Fruit fly (Drosophila melanogaster): ENCODE results near the gene CG33169.

Gene CG33169

dm6 chr3L:22835144-22835964 lies 28.3 kb upstream of the CG33169 start, which contains the start of gene jim (continued):
- TF ChIP-seq seq (GFP tag; IDR thresholded peaks at IDR 0.05) (peak; percentile 44; the same call in 1 of the 2 replicates), kni (GFP tag; optimal IDR thresholded peaks at IDR 0.05) (no peak), HHEX (GFP tag; optimal IDR thresholded peaks at IDR 0.05) (peak; percentile 1), CG2199 (GFP tag; IDR thresholded peaks at IDR 0.05) (no peak), CG6654 (GFP tag; optimal IDR thresholded peaks at IDR 0.05) (no peak), klu (GFP tag; IDR thresholded peaks at IDR 0.05) (no peak), CG7271 (tag; optimal IDR thresholded peaks at IDR 0.05) (no peak), CG9727 (GFP tag; optimal IDR thresholded peaks at IDR 0.05) (no peak), prd (optimal IDR thresholded peaks at IDR 0.05) (no peak), prd (GFP tag; IDR thresholded peaks at IDR 0.05) (no peak), TFAM (GFP tag; optimal IDR thresholded peaks at IDR 0.05) (no peak), hb (GFP tag; IDR thresholded peaks at IDR 0.05; ENCODE audit: partially characterized antibody) (no peak), D19A (tag; optimal IDR thresholded peaks at IDR 0.05) (no peak), lab (GFP tag; optimal IDR thresholded peaks at IDR 0.05) (peak; percentile 58), CG9932 (GFP tag; IDR thresholded peaks at IDR 0.05) (peak; percentile 5; the same call in 1 of the 2 replicates), Side (GFP tag; optimal IDR thresholded peaks at IDR 0.05) (no peak), CG6854 (GFP tag; optimal IDR thresholded peaks at IDR 0.05) (peak; percentile 57), Dll (GFP tag; IDR thresholded peaks at IDR 0.05; ENCODE audit: partially characterized antibody) (peak; percentile 53; the same call in 2 of the 4 replicates), CG4854 (GFP tag; optimal IDR thresholded peaks at IDR 0.05) (no peak), caup (GFP tag; optimal IDR thresholded peaks at IDR 0.05; ENCODE audit: severe bottlenecking) (peak; percentile 44), CG3838 (GFP tag; optimal IDR thresholded peaks at IDR 0.05) (no peak), kah (GFP tag; optimal IDR thresholded peaks at IDR 0.05) (no peak), CG6254 (GFP tag; optimal IDR thresholded peaks at IDR 0.05) (peak; percentile 19), Sry-δ (GFP tag; optimal IDR thresholded peaks at IDR 0.05) (no peak), ems (GFP tag; optimal IDR thresholded peaks at IDR 0.05) (no peak), CG6791 (GFP tag; IDR thresholded peaks at IDR 0.05; ENCODE audit: partially characterized antibody) (no peak), CG4820 (GFP tag; optimal IDR thresholded peaks at IDR 0.05) (no peak), ranshi (GFP tag; IDR thresholded peaks at IDR 0.05) (no peak; the same call in 1 of the 2 replicates), CG31441 (GFP tag; IDR thresholded peaks at IDR 0.05) (no peak), CG12299 (tag; optimal IDR thresholded peaks at IDR 0.05) (peak; percentile 12), unpg (GFP tag; optimal IDR thresholded peaks at IDR 0.05) (no peak), ERR (GFP tag; optimal IDR thresholded peaks at IDR 0.05) (peak; percentile 0), esg (GFP tag; conservative IDR thresholded peaks at IDR 0.05) (no peak), eve (GFP tag; optimal IDR thresholded peaks at IDR 0.05) (no peak), sug (tag; optimal IDR thresholded peaks at IDR 0.05) (peak; percentile 78), inv (GFP tag; IDR thresholded peaks at IDR 0.05; ENCODE audit: partially characterized antibody) (no peak), slp2 (GFP tag; optimal IDR thresholded peaks at IDR 0.05) (no peak), dpn (GFP tag; optimal IDR thresholded peaks at IDR 0.05) (no peak), mam (GFP tag; optimal IDR thresholded peaks at IDR 0.05) (no peak), gem (tag; optimal IDR thresholded peaks at IDR 0.05) (no peak), CG6765 (GFP tag; optimal IDR thresholded peaks at IDR 0.05) (peak; percentile 37), CG7839 (tag; optimal IDR thresholded peaks at IDR 0.05) (no peak), CG2875 (GFP tag; optimal IDR thresholded peaks at IDR 0.05) (no peak), slbo (GFP tag; IDR thresholded peaks at IDR 0.05) (peak; percentile 23; the same call in 1 of the 2 replicates), ase (GFP tag; IDR thresholded peaks at IDR 0.05) (no peak), peb (GFP tag; IDR thresholded peaks at IDR 0.05) (no peak), sob (GFP tag; IDR thresholded peaks at IDR 0.05) (no peak), disco-r (GFP tag; optimal IDR thresholded peaks at IDR 0.05) (peak; percentile 22), Kr (GFP tag; optimal IDR thresholded peaks at IDR 0.05) (no peak)
